Fruit fly (Drosophila melanogaster) whole organism, prepupa: ENCODE data around the gene CG7556.

ENCODE experiments used
- Blimp-1 ChIP-seq: fragments of 200-800 bp; sonication (Bioruptor generic); optimal IDR thresholded peaks from 3 replicates; lab custom pipeline; 2017; ENCODE audit warnings: missing biosample characterization, missing genetic modification characterization, mild to moderate bottlenecking, moderate library complexity, missing genetic modification reagents
- CG10631 ChIP-seq: fragments of 200-800 bp; sonication (Bioruptor generic); optimal IDR thresholded peaks from 2 replicates; lab custom pipeline; 2016; ENCODE audit warnings: missing biosample characterization, missing genetic modification characterization
- CG10669 ChIP-seq: fragments of 200-800 bp; sonication (Bioruptor generic); optimal IDR thresholded peaks from 3 replicates; lab custom pipeline; 2018; ENCODE audit warnings: missing biosample characterization, mild to moderate bottlenecking, missing genetic modification characterization, moderate library complexity
- CG11762 ChIP-seq: fragments of 200-800 bp; sonication (Bioruptor generic); optimal IDR thresholded peaks from 3 replicates; lab custom pipeline; 2016; ENCODE audit warnings: missing biosample characterization, missing genetic modification characterization; ENCODE audit not compliant: insufficient read depth
- CG11902 ChIP-seq: fragments of 200-800 bp; sonication (Bioruptor generic); optimal IDR thresholded peaks from 3 replicates; lab custom pipeline; 2016; ENCODE audit warnings: missing biosample characterization, missing genetic modification characterization
- CG15336 ChIP-seq: fragments of 200-800 bp; sonication (Bioruptor generic); IDR thresholded peaks from 2 replicates; pipeline ENCODE4 v1.3.6; 2022; ENCODE audit warnings: missing biosample characterization, missing genetic modification characterization
- CG1621 ChIP-seq: fragments of 200-800 bp; sonication (Bioruptor generic); optimal IDR thresholded peaks from 3 replicates; lab custom pipeline; 2018; ENCODE audit warnings: missing biosample characterization, mild to moderate bottlenecking, missing genetic modification characterization
- CG16779 ChIP-seq: fragments of 200-800 bp; sonication (Bioruptor generic); optimal IDR thresholded peaks from 3 replicates; lab custom pipeline; 2017; ENCODE audit warnings: missing biosample characterization, mild to moderate bottlenecking, missing genetic modification characterization
- CG3032 ChIP-seq: fragments of 200-800 bp; optimal IDR thresholded peaks from 2 replicates; lab custom pipeline; 2019; ENCODE audit warnings: missing biosample characterization, mild to moderate bottlenecking, missing genetic modification characterization, moderate library complexity
- CG3919 ChIP-seq: fragments of 200-800 bp; sonication (Bioruptor generic); optimal IDR thresholded peaks from 3 replicates; lab custom pipeline; 2016; ENCODE audit warnings: missing biosample characterization, missing genetic modification characterization
- CG4318 ChIP-seq: fragments of 200-800 bp; sonication (Bioruptor generic); optimal IDR thresholded peaks from 3 replicates; lab custom pipeline; 2017; ENCODE audit warnings: missing biosample characterization, mild to moderate bottlenecking, missing genetic modification characterization
- CG6163 ChIP-seq: fragments of 200-800 bp; sonication (Bioruptor generic); IDR thresholded peaks from 3 replicates; pipeline ENCODE4 v1.3.6; 2022; ENCODE audit warnings: missing biosample characterization, missing genetic modification characterization
- CG6276 ChIP-seq: fragments of 200-800 bp; sonication (Bioruptor generic); optimal IDR thresholded peaks from 2 replicates; lab custom pipeline; 2017; ENCODE audit warnings: missing biosample characterization, mild to moderate bottlenecking, missing genetic modification characterization
- CG6792 ChIP-seq: fragments of 200-800 bp; sonication (Bioruptor generic); optimal IDR thresholded peaks from 3 replicates; lab custom pipeline; 2016; ENCODE audit warnings: missing biosample characterization, missing genetic modification characterization
- CG6808 ChIP-seq: fragments of 200-800 bp; sonication (Bioruptor generic); optimal IDR thresholded peaks from 3 replicates; lab custom pipeline; 2017; ENCODE audit warnings: missing biosample characterization, missing genetic modification characterization, mild to moderate bottlenecking, moderate library complexity, missing genetic modification reagents
- CG6854 ChIP-seq: fragments of 200-800 bp; sonication (Bioruptor generic); optimal IDR thresholded peaks from 2 replicates; lab custom pipeline; 2017; ENCODE audit warnings: missing biosample characterization, mild to moderate bottlenecking, missing genetic modification characterization
- CG7368 ChIP-seq: fragments of 200-800 bp; sonication (Bioruptor generic); optimal IDR thresholded peaks from 3 replicates; lab custom pipeline; 2016; ENCODE audit warnings: missing biosample characterization, missing genetic modification characterization
- CG8632 ChIP-seq: fragments of 200-800 bp; sonication (Bioruptor generic); optimal IDR thresholded peaks from 3 replicates; lab custom pipeline; 2016; ENCODE audit warnings: missing biosample characterization, missing genetic modification characterization
- CG9139 ChIP-seq: fragments of 200-800 bp; sonication (Bioruptor generic); optimal IDR thresholded peaks from 3 replicates; lab custom pipeline; 2017; ENCODE audit warnings: missing biosample characterization, mild to moderate bottlenecking, missing genetic modification characterization
- Eip78C ChIP-seq: fragments of 200-800 bp; sonication (Bioruptor generic); peaks from one replicate; lab custom pipeline; 2016; ENCODE audit warnings: missing biosample characterization, missing genetic modification characterization
- Ets21C ChIP-seq: fragments of 200-800 bp; sonication (Bioruptor generic); optimal IDR thresholded peaks from 3 replicates; lab custom pipeline; 2016; ENCODE audit warnings: missing biosample characterization, missing genetic modification characterization
- Ets96B ChIP-seq: fragments of 200-800 bp; optimal IDR thresholded peaks from 2 replicates; lab custom pipeline; 2019; ENCODE audit warnings: missing biosample characterization, mild to moderate bottlenecking, missing genetic modification characterization, moderate library complexity
- Gug ChIP-seq: fragments of 200-800 bp; sonication (Bioruptor generic); IDR thresholded peaks from 2 replicates; pipeline ENCODE4 v1.3.6; 2022; ENCODE audit warnings: missing biosample characterization, missing genetic modification characterization
- Hr38 ChIP-seq: sonication (Bioruptor generic); optimal IDR thresholded peaks from 2 replicates; lab custom pipeline; 2016; ENCODE audit warnings: missing biosample characterization, missing genetic modification characterization
- Hr39 ChIP-seq: fragments of 200-800 bp; sonication (Bioruptor generic); optimal IDR thresholded peaks from 2 replicates; lab custom pipeline; 2016; ENCODE audit warnings: missing biosample characterization, missing genetic modification characterization
- Hr4 ChIP-seq: fragments of 200-800 bp; sonication (Bioruptor generic); optimal IDR thresholded peaks from 3 replicates; lab custom pipeline; 2016; ENCODE audit warnings: missing biosample characterization, missing genetic modification characterization
- Lpt ChIP-seq: fragments of 200-800 bp; sonication (Bioruptor generic); optimal IDR thresholded peaks from 3 replicates; lab custom pipeline; 2016; ENCODE audit warnings: missing biosample characterization, missing genetic modification characterization
- Met ChIP-seq: fragments of 200-800 bp; sonication (Bioruptor generic); optimal IDR thresholded peaks from 3 replicates; lab custom pipeline; 2016; ENCODE audit warnings: missing biosample characterization, missing genetic modification characterization
- OdsH ChIP-seq: fragments of 200-800 bp; sonication (Bioruptor generic); optimal IDR thresholded peaks from 3 replicates; lab custom pipeline; 2016; ENCODE audit warnings: missing biosample characterization, missing genetic modification characterization
- Smox ChIP-seq: fragments of 200-800 bp; sonication (Bioruptor generic); optimal IDR thresholded peaks from 3 replicates; lab custom pipeline; 2016; ENCODE audit warnings: missing biosample characterization, missing genetic modification characterization
- Sox102F ChIP-seq: fragments of 200-800 bp; sonication (Bioruptor generic); optimal IDR thresholded peaks from 2 replicates; lab custom pipeline; 2016; ENCODE audit warnings: missing biosample characterization, mild to moderate bottlenecking, missing genetic modification characterization
- Sox14 ChIP-seq: fragments of 200-800 bp; sonication (Bioruptor generic); optimal IDR thresholded peaks from 3 replicates; lab custom pipeline; 2016; ENCODE audit warnings: missing biosample characterization, missing genetic modification characterization
- Sox15 ChIP-seq: fragments of 200-800 bp; sonication (Bioruptor generic); optimal IDR thresholded peaks from 3 replicates; lab custom pipeline; 2016; ENCODE audit warnings: missing biosample characterization, missing genetic modification characterization
- achi ChIP-seq: fragments of 200-800 bp; sonication (Bioruptor generic); optimal IDR thresholded peaks from 3 replicates; lab custom pipeline; 2016; ENCODE audit warnings: missing biosample characterization, missing genetic modification characterization
- acj6 ChIP-seq: fragments of 200-800 bp; sonication (Bioruptor generic); optimal IDR thresholded peaks from 3 replicates; lab custom pipeline; 2016; ENCODE audit warnings: missing biosample characterization, missing genetic modification characterization
- cyc ChIP-seq: fragments of 200-800 bp; sonication (Bioruptor generic); optimal IDR thresholded peaks from 3 replicates; lab custom pipeline; 2016; ENCODE audit warnings: missing biosample characterization, missing genetic modification characterization
- eg ChIP-seq: fragments of 200-800 bp; sonication (Bioruptor generic); IDR thresholded peaks from 3 replicates; pipeline ENCODE4 v1.3.6; 2022; ENCODE audit warnings: missing biosample characterization, missing genetic modification characterization
- fd59A ChIP-seq: fragments of 200-800 bp; sonication (Bioruptor generic); optimal IDR thresholded peaks from 2 replicates; lab custom pipeline; 2017; ENCODE audit warnings: missing biosample characterization, mild to moderate bottlenecking, missing genetic modification characterization, missing genetic modification reagents
- fkh ChIP-seq: fragments of 200-800 bp; sonication (Bioruptor generic); optimal IDR thresholded peaks from 3 replicates; lab custom pipeline; 2017; ENCODE audit warnings: missing biosample characterization, mild to moderate bottlenecking, missing genetic modification characterization, moderate library complexity
- lz ChIP-seq: fragments of 200-800 bp; sonication (Bioruptor generic); optimal IDR thresholded peaks from 3 replicates; lab custom pipeline; 2016; ENCODE audit warnings: missing biosample characterization, missing genetic modification characterization
- net ChIP-seq: fragments of 200-800 bp; sonication (Bioruptor generic); optimal IDR thresholded peaks from 3 replicates; lab custom pipeline; 2016; ENCODE audit warnings: missing biosample characterization, missing genetic modification characterization
- pdm3 ChIP-seq: fragments of 200-800 bp; sonication (Bioruptor generic); optimal IDR thresholded peaks from 3 replicates; lab custom pipeline; 2016; ENCODE audit warnings: missing biosample characterization, missing genetic modification characterization
- salr ChIP-seq, 2 experiments: fragments of 200-800 bp; sonication (Bioruptor generic); optimal IDR thresholded peaks; 3 replicates each; lab custom pipeline; 2016 to 2018; ENCODE audit warnings: missing biosample characterization in 2 of 2, missing genetic modification characterization in 2 of 2, mild to moderate bottlenecking in 1 of 2
- spab ChIP-seq: fragments of 200-800 bp; sonication (Bioruptor generic); optimal IDR thresholded peaks from 2 replicates; lab custom pipeline; 2017; ENCODE audit warnings: missing biosample characterization, mild to moderate bottlenecking, missing genetic modification characterization, missing genetic modification reagents
- ss ChIP-seq, 2 experiments: fragments of 200-800 bp; sonication (Bioruptor generic); optimal IDR thresholded peaks; 2 replicates in 1 of 2; 3 replicates in 1 of 2; lab custom pipeline; 2017 to 2018; ENCODE audit warnings: mild to moderate bottlenecking in 2 of 2, missing biosample characterization in 2 of 2, missing genetic modification characterization in 2 of 2, moderate library complexity in 1 of 2
- svp ChIP-seq: fragments of 200-800 bp; sonication (Bioruptor generic); peaks from one replicate; lab custom pipeline; 2016; ENCODE audit warnings: missing biosample characterization, missing genetic modification characterization
- topi ChIP-seq: fragments of 200-800 bp; sonication (Bioruptor generic); optimal IDR thresholded peaks from 3 replicates; lab custom pipeline; 2016; ENCODE audit warnings: missing biosample characterization, missing genetic modification characterization

CG7556 gene

dm6 chrX:19159942-19160341 lies 19.7 kb downstream of the CG7556 start (continued):
- peak; percentile 54 for TF ChIP-seq CG4318 (GFP tag; lab: Kevin White, UChicago)
- TF ChIP-seq Smox (GFP tag; lab: Kevin White, UChicago) = peak; percentile 76
- peak; percentile 62 for TF ChIP-seq lz (GFP tag; lab: Kevin White, UChicago)
- TF ChIP-seq CG16779 = peak; percentile 35
- TF ChIP-seq CG6792 (GFP tag; lab: Kevin White, UChicago) = peak; percentile 72
- TF ChIP-seq salr (GFP tag; optimal IDR thresholded peaks at IDR 0.05; lab: Kevin White, UChicago) = peak; percentile 48 to 61
- peak; percentile 72 for TF ChIP-seq Met
- peak; percentile 76 for TF ChIP-seq Blimp-1 (GFP tag; lab: Kevin White, UChicago)
- peak; percentile 26 to 65 for TF ChIP-seq ss (GFP tag; optimal IDR thresholded peaks at IDR 0.05; lab: Kevin White, UChicago)
- peak; percentile 63 for TF ChIP-seq Sox102F (GFP tag; lab: Kevin White, UChicago)
- TF ChIP-seq Lpt (GFP tag; lab: Kevin White, UChicago) = peak; percentile 50
- TF ChIP-seq eg (GFP tag; lab: Robert Waterston, UW) = 0 out of 3 replicates have a peak, but pooled peaks have one; percentile 39
- TF ChIP-seq Sox14 (GFP tag; lab: Kevin White, UChicago) = peak; percentile 67
- peak; percentile 55 for TF ChIP-seq spab (GFP tag; lab: Kevin White, UChicago)
- peak; percentile 51 for TF ChIP-seq svp (GFP tag; lab: Kevin White, UChicago)
- TF ChIP-seq CG6854 (GFP tag; lab: Kevin White, UChicago) = no peak
- peak; percentile 51; the same call in 1 of the 3 replicates for TF ChIP-seq CG6163 (GFP tag; lab: Robert Waterston, UW)
- TF ChIP-seq Ets96B = peak; percentile 72
- TF ChIP-seq Hr38 (GFP tag; lab: Kevin White, UChicago) = no peak
- TF ChIP-seq Gug = no peak
- peak; percentile 60 for TF ChIP-seq topi (GFP tag; lab: Kevin White, UChicago)
- TF ChIP-seq OdsH = peak; percentile 77
- TF ChIP-seq CG15336 (GFP tag; lab: Robert Waterston, UW) = peak; percentile 59
- peak; percentile 53 for TF ChIP-seq CG3919 (GFP tag; lab: Kevin White, UChicago)
- peak; percentile 76 for TF ChIP-seq CG10631 (GFP tag; lab: Kevin White, UChicago)

- TF ChIP-seq fkh (GFP tag; lab: Kevin White, UChicago) (no peak), CG10669 (GFP tag; lab: Kevin White, UChicago) (peak; percentile 26), achi (GFP tag; lab: Kevin White, UChicago) (no peak), Sox102F (GFP tag; lab: Kevin White, UChicago) (no peak), CG3032 (tag; lab: Kevin White, UChicago) (peak; percentile 44), Hr4 (GFP tag; lab: Kevin White, UChicago) (no peak), cyc (GFP tag; lab: Kevin White, UChicago) (no peak), Blimp-1 (GFP tag; lab: Kevin White, UChicago) (no peak), Lpt (GFP tag; lab: Kevin White, UChicago) (no peak), Hr39 (GFP tag; lab: Kevin White, UChicago) (no peak), CG6808 (GFP tag; lab: Kevin White, UChicago) (peak; percentile 51), CG6276 (GFP tag; lab: Kevin White, UChicago) (peak; percentile 2), ss (GFP tag; optimal IDR thresholded peaks at IDR 0.05; lab: Kevin White, UChicago) (peak; percentile 4 to 11), spab (GFP tag; lab: Kevin White, UChicago) (peak; percentile 51), CG9139 (no peak), CG7368 (GFP tag; lab: Kevin White, UChicago) (no peak), CG11902 (GFP tag; lab: Kevin White, UChicago) (no peak), svp (GFP tag; lab: Kevin White, UChicago) (peak; percentile 86), CG6854 (GFP tag; lab: Kevin White, UChicago) (no peak), net (GFP tag; lab: Kevin White, UChicago) (no peak), eg (GFP tag; lab: Robert Waterston, UW) (no peak; the same call in 2 of the 3 replicates), CG15336 (GFP tag; lab: Robert Waterston, UW) (no peak), CG8632 (GFP tag; lab: Kevin White, UChicago) (no peak), lz (GFP tag; lab: Kevin White, UChicago) (no peak), fd59A (GFP tag; lab: Kevin White, UChicago) (no peak), CG1621 (tag; lab: Kevin White, UChicago) (no peak), acj6 (GFP tag; lab: Kevin White, UChicago) (no peak), Ets21C (GFP tag; lab: Kevin White, UChicago) (no peak), Sox15 (GFP tag; lab: Kevin White, UChicago) (no peak), Met (no peak), CG11762 (GFP tag; lab: Kevin White, UChicago) (no peak), pdm3 (GFP tag; lab: Kevin White, UChicago) (no peak), topi (GFP tag; lab: Kevin White, UChicago) (no peak), Ets96B (peak; percentile 14), Eip78C (GFP tag; lab: Kevin White, UChicago) (peak; percentile 71), Hr38 (GFP tag; lab: Kevin White, UChicago) (no peak)
These were observed 20.9 kb downstream of the CG7556 start for dm6 chrX:19158519-19159289.
